Fruit fly (Drosophila melanogaster) whole organism, prepupa: ENCODE data around the gene CG9119.

Source experiments
- Blimp-1 ChIP-seq: fragments of 200-800 bp; sonication (Bioruptor generic); optimal IDR thresholded peaks from 3 replicates; lab custom pipeline; 2017; ENCODE audit warnings: missing biosample characterization, missing genetic modification characterization, mild to moderate bottlenecking, moderate library complexity, missing genetic modification reagents
- CG10631 ChIP-seq: fragments of 200-800 bp; sonication (Bioruptor generic); optimal IDR thresholded peaks from 2 replicates; lab custom pipeline; 2016; ENCODE audit warnings: missing biosample characterization, missing genetic modification characterization
- CG10669 ChIP-seq: fragments of 200-800 bp; sonication (Bioruptor generic); optimal IDR thresholded peaks from 3 replicates; lab custom pipeline; 2018; ENCODE audit warnings: missing biosample characterization, mild to moderate bottlenecking, missing genetic modification characterization, moderate library complexity
- CG11294 ChIP-seq: fragments of 200-800 bp; sonication (Bioruptor generic); IDR thresholded peaks from 2 replicates; pipeline ENCODE4 v1.3.6; 2022; ENCODE audit warnings: missing biosample characterization, missing genetic modification characterization
- CG11902 ChIP-seq: fragments of 200-800 bp; sonication (Bioruptor generic); optimal IDR thresholded peaks from 3 replicates; lab custom pipeline; 2016; ENCODE audit warnings: missing biosample characterization, missing genetic modification characterization
- CG15336 ChIP-seq: fragments of 200-800 bp; sonication (Bioruptor generic); IDR thresholded peaks from 2 replicates; pipeline ENCODE4 v1.3.6; 2022; ENCODE audit warnings: missing biosample characterization, missing genetic modification characterization
- CG16779 ChIP-seq: fragments of 200-800 bp; sonication (Bioruptor generic); optimal IDR thresholded peaks from 3 replicates; lab custom pipeline; 2017; ENCODE audit warnings: missing biosample characterization, mild to moderate bottlenecking, missing genetic modification characterization
- CG31627 ChIP-seq: fragments of 200-800 bp; sonication (Bioruptor generic); optimal IDR thresholded peaks from 3 replicates; lab custom pipeline; 2016; ENCODE audit warnings: missing biosample characterization, missing genetic modification characterization
- CG32006 ChIP-seq: fragments of 200-800 bp; sonication (Bioruptor generic); optimal IDR thresholded peaks from 3 replicates; lab custom pipeline; 2017; ENCODE audit warnings: missing biosample characterization, mild to moderate bottlenecking, missing genetic modification characterization
- CG34406 ChIP-seq: fragments of 200-800 bp; sonication (Bioruptor generic); optimal IDR thresholded peaks from 3 replicates; lab custom pipeline; 2016; ENCODE audit warnings: missing biosample characterization, missing genetic modification characterization
- CG3919 ChIP-seq: fragments of 200-800 bp; sonication (Bioruptor generic); optimal IDR thresholded peaks from 3 replicates; lab custom pipeline; 2016; ENCODE audit warnings: missing biosample characterization, missing genetic modification characterization
- CG4318 ChIP-seq: fragments of 200-800 bp; sonication (Bioruptor generic); optimal IDR thresholded peaks from 3 replicates; lab custom pipeline; 2017; ENCODE audit warnings: missing biosample characterization, mild to moderate bottlenecking, missing genetic modification characterization
- CG6276 ChIP-seq: fragments of 200-800 bp; sonication (Bioruptor generic); optimal IDR thresholded peaks from 2 replicates; lab custom pipeline; 2017; ENCODE audit warnings: missing biosample characterization, mild to moderate bottlenecking, missing genetic modification characterization
- CG6792 ChIP-seq: fragments of 200-800 bp; sonication (Bioruptor generic); optimal IDR thresholded peaks from 3 replicates; lab custom pipeline; 2016; ENCODE audit warnings: missing biosample characterization, missing genetic modification characterization
- CG6808 ChIP-seq: fragments of 200-800 bp; sonication (Bioruptor generic); optimal IDR thresholded peaks from 3 replicates; lab custom pipeline; 2017; ENCODE audit warnings: missing biosample characterization, missing genetic modification characterization, mild to moderate bottlenecking, moderate library complexity, missing genetic modification reagents
- CG6854 ChIP-seq: fragments of 200-800 bp; sonication (Bioruptor generic); optimal IDR thresholded peaks from 2 replicates; lab custom pipeline; 2017; ENCODE audit warnings: missing biosample characterization, mild to moderate bottlenecking, missing genetic modification characterization
- CG7368 ChIP-seq: fragments of 200-800 bp; sonication (Bioruptor generic); optimal IDR thresholded peaks from 3 replicates; lab custom pipeline; 2016; ENCODE audit warnings: missing biosample characterization, missing genetic modification characterization
- CG8119 ChIP-seq: fragments of 200-800 bp; sonication (Bioruptor generic); IDR thresholded peaks from 3 replicates; pipeline ENCODE4 v1.3.6; 2022; ENCODE audit warnings: missing biosample characterization, missing genetic modification characterization
- CG8319 ChIP-seq: fragments of 200-800 bp; sonication (Bioruptor generic); optimal IDR thresholded peaks from 3 replicates; lab custom pipeline; 2016; ENCODE audit warnings: missing biosample characterization, missing genetic modification characterization
- CG8632 ChIP-seq: fragments of 200-800 bp; sonication (Bioruptor generic); optimal IDR thresholded peaks from 3 replicates; lab custom pipeline; 2016; ENCODE audit warnings: missing biosample characterization, missing genetic modification characterization
- Eip75B ChIP-seq: fragments of 200-800 bp; sonication (Bioruptor generic); optimal IDR thresholded peaks from 3 replicates; lab custom pipeline; 2016; ENCODE audit warnings: missing biosample characterization, missing genetic modification characterization
- Eip78C ChIP-seq: fragments of 200-800 bp; sonication (Bioruptor generic); peaks from one replicate; lab custom pipeline; 2016; ENCODE audit warnings: missing biosample characterization, missing genetic modification characterization
- Eip93F ChIP-seq: fragments of 200-800 bp; sonication (Bioruptor generic); optimal IDR thresholded peaks from 2 replicates; lab custom pipeline; 2016; ENCODE audit warnings: missing biosample characterization, mild to moderate bottlenecking, missing genetic modification characterization
- Ets21C ChIP-seq: fragments of 200-800 bp; sonication (Bioruptor generic); optimal IDR thresholded peaks from 3 replicates; lab custom pipeline; 2016; ENCODE audit warnings: missing biosample characterization, missing genetic modification characterization
- Ets96B ChIP-seq: fragments of 200-800 bp; optimal IDR thresholded peaks from 2 replicates; lab custom pipeline; 2019; ENCODE audit warnings: missing biosample characterization, mild to moderate bottlenecking, missing genetic modification characterization, moderate library complexity
- Hr39 ChIP-seq: fragments of 200-800 bp; sonication (Bioruptor generic); optimal IDR thresholded peaks from 2 replicates; lab custom pipeline; 2016; ENCODE audit warnings: missing biosample characterization, missing genetic modification characterization
- Lpt ChIP-seq: fragments of 200-800 bp; sonication (Bioruptor generic); optimal IDR thresholded peaks from 3 replicates; lab custom pipeline; 2016; ENCODE audit warnings: missing biosample characterization, missing genetic modification characterization
- Met ChIP-seq: fragments of 200-800 bp; sonication (Bioruptor generic); optimal IDR thresholded peaks from 3 replicates; lab custom pipeline; 2016; ENCODE audit warnings: missing biosample characterization, missing genetic modification characterization
- OdsH ChIP-seq: fragments of 200-800 bp; sonication (Bioruptor generic); optimal IDR thresholded peaks from 3 replicates; lab custom pipeline; 2016; ENCODE audit warnings: missing biosample characterization, missing genetic modification characterization
- Smox ChIP-seq: fragments of 200-800 bp; sonication (Bioruptor generic); optimal IDR thresholded peaks from 3 replicates; lab custom pipeline; 2016; ENCODE audit warnings: missing biosample characterization, missing genetic modification characterization
- Sox102F ChIP-seq: fragments of 200-800 bp; sonication (Bioruptor generic); optimal IDR thresholded peaks from 2 replicates; lab custom pipeline; 2016; ENCODE audit warnings: missing biosample characterization, mild to moderate bottlenecking, missing genetic modification characterization
- Sox14 ChIP-seq: fragments of 200-800 bp; sonication (Bioruptor generic); optimal IDR thresholded peaks from 3 replicates; lab custom pipeline; 2016; ENCODE audit warnings: missing biosample characterization, missing genetic modification characterization
- Sox15 ChIP-seq: fragments of 200-800 bp; sonication (Bioruptor generic); optimal IDR thresholded peaks from 3 replicates; lab custom pipeline; 2016; ENCODE audit warnings: missing biosample characterization, missing genetic modification characterization
- achi ChIP-seq: fragments of 200-800 bp; sonication (Bioruptor generic); optimal IDR thresholded peaks from 3 replicates; lab custom pipeline; 2016; ENCODE audit warnings: missing biosample characterization, missing genetic modification characterization
- acj6 ChIP-seq: fragments of 200-800 bp; sonication (Bioruptor generic); optimal IDR thresholded peaks from 3 replicates; lab custom pipeline; 2016; ENCODE audit warnings: missing biosample characterization, missing genetic modification characterization
- dac ChIP-seq: fragments of 200-800 bp; sonication (Bioruptor generic); optimal IDR thresholded peaks from 2 replicates; lab custom pipeline; 2017; ENCODE audit warnings: missing biosample characterization, mild to moderate bottlenecking, missing genetic modification characterization
- dsx ChIP-seq: fragments of 200-800 bp; optimal IDR thresholded peaks from 3 replicates; lab custom pipeline; 2019; ENCODE audit warnings: missing biosample characterization, mild to moderate bottlenecking, missing genetic modification characterization, moderate library complexity; ENCODE audit not compliant: poor library complexity, severe bottlenecking
- eg ChIP-seq: fragments of 200-800 bp; sonication (Bioruptor generic); IDR thresholded peaks from 3 replicates; pipeline ENCODE4 v1.3.6; 2022; ENCODE audit warnings: missing biosample characterization, missing genetic modification characterization
- esn ChIP-seq: fragments of 200-800 bp; sonication (Bioruptor generic); optimal IDR thresholded peaks from 2 replicates; lab custom pipeline; 2016; ENCODE audit warnings: missing biosample characterization, mild to moderate bottlenecking, missing genetic modification characterization, moderate library complexity
- fd59A ChIP-seq: fragments of 200-800 bp; sonication (Bioruptor generic); optimal IDR thresholded peaks from 2 replicates; lab custom pipeline; 2017; ENCODE audit warnings: missing biosample characterization, mild to moderate bottlenecking, missing genetic modification characterization, missing genetic modification reagents
- fkh ChIP-seq: fragments of 200-800 bp; sonication (Bioruptor generic); optimal IDR thresholded peaks from 3 replicates; lab custom pipeline; 2017; ENCODE audit warnings: missing biosample characterization, mild to moderate bottlenecking, missing genetic modification characterization, moderate library complexity
- lz ChIP-seq: fragments of 200-800 bp; sonication (Bioruptor generic); optimal IDR thresholded peaks from 3 replicates; lab custom pipeline; 2016; ENCODE audit warnings: missing biosample characterization, missing genetic modification characterization
- net ChIP-seq: fragments of 200-800 bp; sonication (Bioruptor generic); optimal IDR thresholded peaks from 3 replicates; lab custom pipeline; 2016; ENCODE audit warnings: missing biosample characterization, missing genetic modification characterization
- pdm3 ChIP-seq: fragments of 200-800 bp; sonication (Bioruptor generic); optimal IDR thresholded peaks from 3 replicates; lab custom pipeline; 2016; ENCODE audit warnings: missing biosample characterization, missing genetic modification characterization
- salr ChIP-seq, 2 experiments: fragments of 200-800 bp; sonication (Bioruptor generic); optimal IDR thresholded peaks; 3 replicates each; lab custom pipeline; 2016 to 2018; ENCODE audit warnings: missing biosample characterization in 2 of 2, missing genetic modification characterization in 2 of 2, mild to moderate bottlenecking in 1 of 2
- spab ChIP-seq: fragments of 200-800 bp; sonication (Bioruptor generic); optimal IDR thresholded peaks from 2 replicates; lab custom pipeline; 2017; ENCODE audit warnings: missing biosample characterization, mild to moderate bottlenecking, missing genetic modification characterization, missing genetic modification reagents
- ss ChIP-seq, 2 experiments: fragments of 200-800 bp; sonication (Bioruptor generic); optimal IDR thresholded peaks; 2 replicates in 1 of 2; 3 replicates in 1 of 2; lab custom pipeline; 2017 to 2018; ENCODE audit warnings: mild to moderate bottlenecking in 2 of 2, missing biosample characterization in 2 of 2, missing genetic modification characterization in 2 of 2, moderate library complexity in 1 of 2
- svp ChIP-seq: fragments of 200-800 bp; sonication (Bioruptor generic); peaks from one replicate; lab custom pipeline; 2016; ENCODE audit warnings: missing biosample characterization, missing genetic modification characterization
- topi ChIP-seq: fragments of 200-800 bp; sonication (Bioruptor generic); optimal IDR thresholded peaks from 3 replicates; lab custom pipeline; 2016; ENCODE audit warnings: missing biosample characterization, missing genetic modification characterization
- vri ChIP-seq: fragments of 200-800 bp; sonication (Bioruptor generic); optimal IDR thresholded peaks from 3 replicates; lab custom pipeline; 2016; ENCODE audit warnings: missing biosample characterization, mild to moderate bottlenecking, missing genetic modification characterization

Gene CG9119

dm6 chr3L:1204674-1205547 lies at the start of gene CG9119:
Gene CG9119 (minus strand): TSS chr3L:1204795.
- TF ChIP-seq eg (GFP tag; lab: Robert Waterston, UW) (no peak), Blimp-1 (GFP tag; lab: Kevin White, UChicago) (no peak), CG3919 (GFP tag; lab: Kevin White, UChicago) (peak; percentile 37), Sox14 (no peak), CG34406 (GFP tag; lab: Kevin White, UChicago) (peak; percentile 21), CG8119 (GFP tag; lab: Robert Waterston, UW) (peak; percentile 31; the same call in 1 of the 3 replicates), fd59A (GFP tag; lab: Kevin White, UChicago) (peak; percentile 33), achi (peak; percentile 18), CG16779 (tag; lab: Kevin White, UChicago) (no peak), Ets21C (GFP tag; lab: Kevin White, UChicago) (no peak), CG6854 (no peak), Met (GFP tag; lab: Kevin White, UChicago) (peak; percentile 18), CG31627 (no peak), Lpt (GFP tag; lab: Kevin White, UChicago) (no peak), Eip93F (GFP tag; lab: Kevin White, UChicago) (no peak), vri (GFP tag; lab: Kevin White, UChicago) (no peak), Sox15 (no peak), CG7368 (GFP tag; lab: Kevin White, UChicago) (no peak), acj6 (GFP tag; lab: Kevin White, UChicago) (peak; percentile 27), CG6808 (no peak), topi (peak; percentile 18), pdm3 (GFP tag; lab: Kevin White, UChicago) (peak; percentile 35), spab (GFP tag; lab: Kevin White, UChicago) (peak; percentile 8), ss (GFP tag; optimal IDR thresholded peaks at IDR 0.05; lab: Kevin White, UChicago) (peak; percentile 23 to 51), svp (GFP tag; lab: Kevin White, UChicago) (peak; percentile 56), Eip78C (GFP tag; lab: Kevin White, UChicago) (peak; percentile 90), CG4318 (GFP tag; lab: Kevin White, UChicago) (no peak), salr (GFP tag; optimal IDR thresholded peaks at IDR 0.05; lab: Kevin White, UChicago) (no peak), lz (GFP tag; lab: Kevin White, UChicago) (peak; percentile 24), Smox (no peak), CG32006 (peak; percentile 59), Ets96B (tag; lab: Kevin White, UChicago) (peak; percentile 3), net (GFP tag; lab: Kevin White, UChicago) (peak; percentile 1), CG6792 (GFP tag; lab: Kevin White, UChicago) (peak; percentile 29), Hr39 (GFP tag; lab: Kevin White, UChicago) (peak; percentile 18), dsx (GFP tag; lab: Kevin White, UChicago) (peak; percentile 6), CG8319 (GFP tag; lab: Kevin White, UChicago) (peak; percentile 31), CG10669 (GFP tag; lab: Kevin White, UChicago) (peak; percentile 24), Eip75B (peak; percentile 5), CG11294 (GFP tag; lab: Robert Waterston, UW) (no peak), CG6276 (GFP tag; lab: Kevin White, UChicago) (peak; percentile 3), CG15336 (GFP tag; lab: Robert Waterston, UW) (no peak), OdsH (GFP tag; lab: Kevin White, UChicago) (peak; percentile 27), CG11902 (GFP tag; lab: Kevin White, UChicago) (peak; percentile 14), Sox102F (GFP tag; lab: Kevin White, UChicago) (no peak), esn (GFP tag; lab: Kevin White, UChicago) (peak; percentile 30), CG10631 (GFP tag; lab: Kevin White, UChicago) (peak; percentile 27), dac (GFP tag; lab: Kevin White, UChicago) (no peak), fkh (GFP tag; lab: Kevin White, UChicago) (peak; percentile 27), CG8632 (GFP tag; lab: Kevin White, UChicago) (no peak)
